Fruit fly (Drosophila melanogaster): ENCODE measurements around the gene oc.
A peak's percentile ranks its signal among the peaks of the same experiment; 100 is the strongest.

The oc gene

dm6 chrX:8681189-8681821, 30.8 kb upstream of the oc start, which contains the start of gene CAH3 (continued):
- TF ChIP-seq CG9727 (GFP tag; optimal IDR thresholded peaks at IDR 0.05) (peak; percentile 95), CG13624 (GFP tag; optimal IDR thresholded peaks at IDR 0.05) (peak; percentile 93), sd (tag; optimal IDR thresholded peaks at IDR 0.05) (peak; percentile 78), Optix (GFP tag; IDR thresholded peaks at IDR 0.05) (peak; percentile 92), knrl (GFP tag; IDR thresholded peaks at IDR 0.05; ENCODE audit: partially characterized antibody) (peak; percentile 52; the same call in 1 of the 3 replicates), Taf1 (GFP tag; IDR thresholded peaks at IDR 0.05) (peak; percentile 82), sisA (GFP tag; IDR thresholded peaks at IDR 0.05) (peak; percentile 84), CG10267 (tag; optimal IDR thresholded peaks at IDR 0.05) (peak; percentile 89), CG2202 (tag; optimal IDR thresholded peaks at IDR 0.05) (peak; percentile 88), CG43689 (GFP tag; IDR thresholded peaks at IDR 0.05) (peak; percentile 80), ac (GFP tag; optimal IDR thresholded peaks at IDR 0.05) (peak; percentile 69), vnd (GFP tag; IDR thresholded peaks at IDR 0.05; ENCODE audit: partially characterized antibody) (no peak), Fer3 (tag; optimal IDR thresholded peaks at IDR 0.05) (peak; percentile 94), Elba2 (GFP tag; optimal IDR thresholded peaks at IDR 0.05) (peak; percentile 22), prd (optimal IDR thresholded peaks at IDR 0.05) (no peak), prd (GFP tag; IDR thresholded peaks at IDR 0.05) (peak; percentile 92), Usf (GFP tag; optimal IDR thresholded peaks at IDR 0.05) (peak; percentile 90), CG8089 (GFP tag; optimal IDR thresholded peaks at IDR 0.05) (peak; percentile 92), CG32772 (GFP tag; IDR thresholded peaks at IDR 0.05) (peak; percentile 89), bbx (GFP tag; IDR thresholded peaks at IDR 0.05; ENCODE audit: partially characterized antibody) (peak; percentile 37; the same call in 1 of the 2 replicates), Hr3 (GFP tag; optimal IDR thresholded peaks at IDR 0.05) (peak; percentile 87), lilli (GFP tag; optimal IDR thresholded peaks at IDR 0.05) (peak; percentile 94), tap (tag; optimal IDR thresholded peaks at IDR 0.05) (peak; percentile 93), CG4617 (GFP tag; optimal IDR thresholded peaks at IDR 0.05; ENCODE audit: borderline replicate concordance) (peak; percentile 70), CG8281 (tag; optimal IDR thresholded peaks at IDR 0.05) (peak; percentile 80), CkIIα-i1 (GFP tag; IDR thresholded peaks at IDR 0.05) (peak; percentile 53; the same call in 1 of the 2 replicates), dati (GFP tag; IDR thresholded peaks at IDR 0.05) (peak; percentile 76), CG4404 (GFP tag; IDR thresholded peaks at IDR 0.05) (peak; percentile 80), CG15073 (GFP tag; optimal IDR thresholded peaks at IDR 0.05) (peak; percentile 50), repo (GFP tag; optimal IDR thresholded peaks at IDR 0.05) (peak; percentile 92), D19A (tag; optimal IDR thresholded peaks at IDR 0.05) (peak; percentile 90), otp (GFP tag; IDR thresholded peaks at IDR 0.05) (peak; percentile 86), CG4424 (GFP tag; optimal IDR thresholded peaks at IDR 0.05) (peak; percentile 92), CG7963 (GFP tag; IDR thresholded peaks at IDR 0.05; ENCODE audit: partially characterized antibody) (no peak), croc (GFP tag; conservative IDR thresholded peaks at IDR 0.05) (peak; percentile 88), eyg (GFP tag; optimal IDR thresholded peaks at IDR 0.05) (peak; percentile 91), CG12104 (GFP tag; optimal IDR thresholded peaks at IDR 0.05) (peak; percentile 90), lola (GFP tag; optimal IDR thresholded peaks at IDR 0.05) (peak in 1 of 3 experiments; percentile 94), rib (GFP tag; IDR thresholded peaks at IDR 0.05) (peak; percentile 76), CG7271 (tag; optimal IDR thresholded peaks at IDR 0.05) (peak; percentile 65), lov (optimal IDR thresholded peaks at IDR 0.05) (no peak), lov (GFP tag; IDR thresholded peaks at IDR 0.05) (peak; percentile 93), bowl (GFP tag; IDR thresholded peaks at IDR 0.05) (peak; percentile 80), da (GFP tag; optimal IDR thresholded peaks at IDR 0.05) (peak; percentile 77), ap (GFP tag; IDR thresholded peaks at IDR 0.05) (peak; percentile 83), p53 (GFP tag; optimal IDR thresholded peaks at IDR 0.05) (peak; percentile 84), CG3281 (GFP tag; optimal IDR thresholded peaks at IDR 0.05) (peak; percentile 95), CG18011 (GFP tag; optimal IDR thresholded peaks at IDR 0.05) (peak; percentile 75), HmgZ (tag; optimal IDR thresholded peaks at IDR 0.05) (peak; percentile 97), seq (GFP tag; IDR thresholded peaks at IDR 0.05) (peak; percentile 91)
